Worm (Caenorhabditis elegans) whole organism, L4 larva: ENCODE results near the gene ugt-39.

Experiments used
- ceh-20 ChIP-seq: fragments of 200-800 bp; sonication (Bioruptor generic); IDR thresholded peaks from 2 replicates; pipeline ENCODE4 v1.3.6; 2022; ENCODE audit warnings: missing genetic modification reagents, missing genetic modification characterization, missing compliant biosample characterization
- ces-1 ChIP-seq: fragments of 150-350 bp; sonication (generic microtip); optimal IDR thresholded peaks from 4 replicates; lab custom pipeline; 2014; ENCODE audit warnings: missing biosample characterization, missing genetic modification reagents, missing genetic modification characterization
- lin-15B ChIP-seq: fragments of 150-350 bp; sonication (generic microtip); optimal IDR thresholded peaks from 3 replicates; lab custom pipeline; 2014; ENCODE audit warnings: missing biosample characterization, missing genetic modification characterization
- nhr-48 ChIP-seq: sonication (generic microtip); optimal IDR thresholded peaks from 2 replicates; lab custom pipeline; 2016; ENCODE audit warnings: mild to moderate bottlenecking, missing genetic modification characterization, missing compliant biosample characterization
- snpc-4 ChIP-seq: fragments of 150-350 bp; optimal IDR thresholded peaks from 2 replicates; lab custom pipeline; 2014; ENCODE audit warnings: missing biosample characterization, missing genetic modification characterization

- TF ChIP-seq ces-1 (GFP tag; lab: Kevin White, UChicago) (no peak), lin-15B (tag; lab: Kevin White, UChicago) (no peak), ceh-20 (GFP tag; lab: Robert Waterston, UW) (no peak), snpc-4 (tag; lab: Kevin White, UChicago) (no peak), nhr-48 (tag; lab: Kevin White, UChicago) (no peak)
Observed at ce11 chrV:7141864-7142263, 15.1 kb upstream of the ugt-39 start, which contains the start of gene ugt-40.
